Worm (Caenorhabditis elegans) whole organism, L3 larva: Measurements from ENCODE around the gene rps-14.

Experiments
- fkh-10 ChIP-seq: sonication (generic microtip); optimal IDR thresholded peaks from 2 replicates; lab custom pipeline; 2017; ENCODE audit warnings: missing biosample characterization, missing genetic modification reagents, missing genetic modification characterization
- fkh-2 ChIP-seq: fragments of 150-350 bp; optimal IDR thresholded peaks from 2 replicates; lab custom pipeline; 2014; ENCODE audit warnings: missing biosample characterization, missing genetic modification reagents, missing genetic modification characterization
- fos-1 ChIP-seq: fragments of 150-350 bp; optimal IDR thresholded peaks from 2 replicates; lab custom pipeline; 2014; ENCODE audit warnings: missing biosample characterization, missing genetic modification characterization
- mml-1 ChIP-seq: fragments of 150-350 bp; sonication (generic microtip); optimal IDR thresholded peaks from 3 replicates; lab custom pipeline; 2014; ENCODE audit warnings: missing biosample characterization, missing genetic modification characterization
- pqm-1 ChIP-seq: fragments of 150-350 bp; optimal IDR thresholded peaks from 2 replicates; lab custom pipeline; 2017; ENCODE audit warnings: missing biosample characterization, missing genetic modification characterization, inconsistent platforms
- sea-2 ChIP-seq: fragments of 150-350 bp; sonication (generic microtip); optimal IDR thresholded peaks from 4 replicates; lab custom pipeline; 2014; ENCODE audit warnings: missing biosample characterization, missing genetic modification reagents, missing genetic modification characterization
- snpc-4 ChIP-seq: fragments of 150-350 bp; optimal IDR thresholded peaks from 2 replicates; lab custom pipeline; 2014; ENCODE audit warnings: missing biosample characterization, missing genetic modification characterization
- tbx-2 ChIP-seq: sonication (generic microtip); optimal IDR thresholded peaks from 2 replicates; lab custom pipeline; 2016; ENCODE audit warnings: mild to moderate bottlenecking, missing genetic modification characterization, missing compliant biosample characterization
- unc-39 ChIP-seq: sonication (generic microtip); optimal IDR thresholded peaks from 4 replicates; lab custom pipeline; 2017; ENCODE audit warnings: missing biosample characterization, missing genetic modification characterization
- ztf-11 ChIP-seq: fragments of 150-350 bp; optimal IDR thresholded peaks from 2 replicates; lab custom pipeline; 2014; ENCODE audit warnings: missing biosample characterization, missing genetic modification characterization

DNA sequence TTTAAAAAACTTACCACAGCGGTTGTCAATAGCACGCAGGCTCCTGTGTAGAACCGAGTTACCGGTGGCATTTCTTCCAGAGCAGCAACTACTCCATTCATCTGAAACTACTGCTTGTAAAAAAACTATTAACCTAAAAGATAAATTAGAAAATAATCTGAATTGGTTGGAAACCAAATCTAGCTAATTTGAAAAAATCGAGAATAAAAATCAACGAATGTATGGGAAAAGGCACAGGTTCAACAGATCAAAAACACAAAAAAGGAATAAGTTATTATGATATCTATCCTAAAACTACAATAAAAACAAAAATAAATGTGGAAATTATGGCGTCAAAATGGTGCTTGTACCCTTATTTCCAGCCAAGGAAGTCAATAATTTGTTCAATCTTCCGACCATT, 43.6 kb upstream of the rps-14 start, which contains the start of gene der-2:
- TF ChIP-seq fkh-2 (tag; lab: Kevin White, UChicago), result no peak
- TF ChIP-seq fkh-10 (GFP tag; lab: Kevin White, UChicago), result no peak
- TF ChIP-seq tbx-2 (tag; lab: Kevin White, UChicago), result no peak
- no peak for TF ChIP-seq ztf-11 (tag; lab: Kevin White, UChicago)
- no peak for TF ChIP-seq snpc-4 (tag; lab: Kevin White, UChicago)
- no peak for TF ChIP-seq mml-1 (tag; lab: Kevin White, UChicago)
- TF ChIP-seq fos-1, result no peak
- no peak for TF ChIP-seq pqm-1 (tag; lab: Kevin White, UChicago)
- TF ChIP-seq sea-2, result no peak
- TF ChIP-seq unc-39, result no peak
